Fruit fly (Drosophila melanogaster) whole organism, embryonic: ENCODE results near the gene erm.

Source experiments
- Ada2b ChIP-seq: fragments of 200-800 bp; sonication (Bioruptor generic); IDR thresholded peaks from 2 replicates; pipeline ENCODE4 v1.3.6; 2022; ENCODE audit warnings: missing biosample characterization, missing genetic modification characterization
- Adf1 ChIP-seq: fragments of 200-800 bp; sonication (Bioruptor generic); IDR thresholded peaks from 2 replicates; pipeline ENCODE4 v1.3.6; 2022; ENCODE audit warnings: missing biosample characterization, missing genetic modification characterization
- Aef1 ChIP-seq: fragments of 200-800 bp; sonication (Bioruptor generic); IDR thresholded peaks from 3 replicates; pipeline ENCODE4 v1.3.6; 2022; ENCODE audit warnings: missing biosample characterization, missing genetic modification characterization
- BtbVII ChIP-seq: fragments of 200-800 bp; sonication (Bioruptor generic); optimal IDR thresholded peaks from 3 replicates; lab custom pipeline; 2017; ENCODE audit warnings: missing biosample characterization, mild to moderate bottlenecking, missing genetic modification characterization
- CG10366 ChIP-seq: fragments of 200-800 bp; sonication (Bioruptor generic); IDR thresholded peaks from 2 replicates; pipeline ENCODE4 v1.3.6; 2022; ENCODE audit warnings: missing biosample characterization, missing genetic modification characterization
- CG11247 ChIP-seq: fragments of 200-800 bp; sonication (Bioruptor generic); IDR thresholded peaks from 2 replicates; pipeline ENCODE4 v1.3.6; 2022; ENCODE audit warnings: missing biosample characterization, missing genetic modification characterization
- CG12659 ChIP-seq: fragments of 200-800 bp; sonication (Bioruptor generic); optimal IDR thresholded peaks from 3 replicates; lab custom pipeline; 2017; ENCODE audit warnings: mild to moderate bottlenecking, missing biosample characterization, missing genetic modification reagents, missing genetic modification characterization
- CG13287 ChIP-seq: fragments of 200-800 bp; sonication (Bioruptor generic); IDR thresholded peaks from 2 replicates; pipeline ENCODE4 v1.3.6; 2022; ENCODE audit warnings: missing biosample characterization, missing genetic modification characterization; ENCODE audit not compliant: partially characterized antibody
- CG13775 ChIP-seq: fragments of 200-800 bp; sonication (Bioruptor generic); optimal IDR thresholded peaks from 3 replicates; lab custom pipeline; 2017; ENCODE audit warnings: missing biosample characterization, mild to moderate bottlenecking, missing genetic modification characterization
- CG14860 ChIP-seq: fragments of 200-800 bp; sonication (Bioruptor generic); IDR thresholded peaks from 3 replicates; pipeline ENCODE4 v1.3.6; 2022; ENCODE audit warnings: missing biosample characterization, missing genetic modification characterization; ENCODE audit not compliant: partially characterized antibody
- CG15269 ChIP-seq: fragments of 200-800 bp; sonication (Bioruptor generic); optimal IDR thresholded peaks from 2 replicates; lab custom pipeline; 2018; ENCODE audit warnings: missing biosample characterization, mild to moderate bottlenecking, missing genetic modification characterization, moderate library complexity
- CG17186 ChIP-seq: fragments of 200-800 bp; sonication (Bioruptor generic); optimal IDR thresholded peaks from 3 replicates; lab custom pipeline; 2017; ENCODE audit warnings: missing biosample characterization, missing genetic modification reagents, missing genetic modification characterization
- CG17385 ChIP-seq: fragments of 200-800 bp; sonication (Bioruptor generic); optimal IDR thresholded peaks from 3 replicates; lab custom pipeline; 2018; ENCODE audit warnings: missing biosample characterization, mild to moderate bottlenecking, missing genetic modification characterization
- CG17612 ChIP-seq: fragments of 200-800 bp; sonication (Bioruptor generic); IDR thresholded peaks from 2 replicates; pipeline ENCODE4 v1.3.6; 2022; ENCODE audit warnings: missing biosample characterization, missing genetic modification characterization
- CG18599 ChIP-seq: fragments of 200-800 bp; sonication (Bioruptor generic); optimal IDR thresholded peaks from 3 replicates; lab custom pipeline; 2017; ENCODE audit warnings: missing biosample characterization, missing genetic modification characterization, mild to moderate bottlenecking, moderate library complexity, missing genetic modification reagents
- CG2875 ChIP-seq: fragments of 200-800 bp; sonication (Bioruptor generic); optimal IDR thresholded peaks from 2 replicates; lab custom pipeline; 2017; ENCODE audit warnings: missing biosample characterization, mild to moderate bottlenecking, missing genetic modification characterization, missing genetic modification reagents
- CG42726 ChIP-seq: fragments of 200-800 bp; sonication (Bioruptor generic); IDR thresholded peaks from 2 replicates; pipeline ENCODE4 v1.3.6; 2022; ENCODE audit warnings: missing biosample characterization, missing genetic modification characterization; ENCODE audit not compliant: partially characterized antibody
- CG4424 ChIP-seq: fragments of 200-800 bp; sonication (Bioruptor generic); optimal IDR thresholded peaks from 3 replicates; lab custom pipeline; 2016; ENCODE audit warnings: missing biosample characterization, missing genetic modification characterization
- CG4730 ChIP-seq: fragments of 200-800 bp; sonication (Bioruptor generic); IDR thresholded peaks from 2 replicates; pipeline ENCODE4 v1.3.6; 2022; ENCODE audit warnings: missing biosample characterization, missing genetic modification characterization
- CG5180 ChIP-seq: fragments of 200-800 bp; sonication (Bioruptor generic); optimal IDR thresholded peaks from 3 replicates; lab custom pipeline; 2017; ENCODE audit warnings: missing biosample characterization, missing genetic modification characterization, mild to moderate bottlenecking, moderate library complexity, missing genetic modification reagents
- CG6854 ChIP-seq: fragments of 200-800 bp; sonication (Bioruptor generic); optimal IDR thresholded peaks from 3 replicates; lab custom pipeline; 2017; ENCODE audit warnings: missing biosample characterization, mild to moderate bottlenecking, missing genetic modification characterization
- CG7786 ChIP-seq: fragments of 200-800 bp; sonication (Bioruptor generic); optimal IDR thresholded peaks from 2 replicates; lab custom pipeline; 2016; ENCODE audit warnings: missing biosample characterization, missing genetic modification characterization
- Dp ChIP-seq: fragments of 200-800 bp; sonication (Bioruptor generic); optimal IDR thresholded peaks from 2 replicates; lab custom pipeline; 2018; ENCODE audit warnings: missing biosample characterization, mild to moderate bottlenecking, missing genetic modification characterization, moderate library complexity
- E2f2 ChIP-seq: fragments of 200-800 bp; sonication (Bioruptor generic); IDR thresholded peaks from 2 replicates; pipeline ENCODE4 v1.3.6; 2022; ENCODE audit warnings: missing biosample characterization, missing genetic modification characterization
- ERR ChIP-seq: fragments of 200-800 bp; sonication (Bioruptor generic); optimal IDR thresholded peaks from 2 replicates; lab custom pipeline; 2016; ENCODE audit warnings: missing biosample characterization, missing genetic modification characterization
- Fer3 ChIP-seq: fragments of 200-800 bp; sonication (Bioruptor generic); optimal IDR thresholded peaks from 2 replicates; lab custom pipeline; 2018; ENCODE audit warnings: missing biosample characterization, mild to moderate bottlenecking, missing genetic modification characterization, moderate library complexity
- Hr78 ChIP-seq, 2 experiments: fragments of 200-800 bp in 1 of 2; fragments of >200 bp in 1 of 2; sonication (Bioruptor generic) in 1 of 2; optimal IDR thresholded peaks; 2 replicates each; lab custom pipeline; 2017 to 2019; ENCODE audit warnings: missing biosample characterization in 2 of 2, missing genetic modification characterization in 2 of 2, mild to moderate bottlenecking in 1 of 2, moderate library complexity in 1 of 2
- Lim3 ChIP-seq: fragments of 200-800 bp; sonication (Bioruptor generic); IDR thresholded peaks from 2 replicates; pipeline ENCODE4 v1.3.6; 2022; ENCODE audit warnings: missing biosample characterization, missing genetic modification characterization
- NK7.1 ChIP-seq: fragments of 200-800 bp; sonication (Bioruptor generic); optimal IDR thresholded peaks from 3 replicates; lab custom pipeline; 2016; ENCODE audit warnings: missing biosample characterization, missing genetic modification characterization
- Usf ChIP-seq: fragments of 200-800 bp; sonication (Bioruptor generic); optimal IDR thresholded peaks from 2 replicates; lab custom pipeline; 2017; ENCODE audit warnings: missing genotype, missing biosample characterization, missing genetic modification characterization
- aop ChIP-seq: fragments of 200-800 bp; sonication (Bioruptor generic); IDR thresholded peaks from 2 replicates; pipeline ENCODE4 v1.3.6; 2022; ENCODE audit warnings: missing biosample characterization, missing genetic modification characterization
- caup ChIP-seq: fragments of 200-800 bp; sonication (Bioruptor generic); optimal IDR thresholded peaks from 3 replicates; lab custom pipeline; 2017; ENCODE audit warnings: missing biosample characterization, mild to moderate bottlenecking, missing genetic modification characterization, moderate library complexity; ENCODE audit not compliant: severe bottlenecking
- chm ChIP-seq: fragments of 200-800 bp; sonication (Bioruptor generic); IDR thresholded peaks from 2 replicates; pipeline ENCODE4 v1.3.6; 2022; ENCODE audit warnings: missing biosample characterization, missing genetic modification characterization
- hbn ChIP-seq: fragments of 200-800 bp; sonication (Bioruptor generic); IDR thresholded peaks from 2 replicates; pipeline ENCODE4 v1.3.6; 2022; ENCODE audit warnings: missing biosample characterization, missing genetic modification characterization; ENCODE audit not compliant: partially characterized antibody
- ind ChIP-seq: fragments of 200-800 bp; sonication (Bioruptor generic); optimal IDR thresholded peaks from 3 replicates; lab custom pipeline; 2016; ENCODE audit warnings: missing biosample characterization, missing genetic modification characterization
- lab ChIP-seq: fragments of 200-800 bp; sonication (Bioruptor generic); optimal IDR thresholded peaks from 3 replicates; lab custom pipeline; 2017; ENCODE audit warnings: missing biosample characterization, missing genetic modification characterization, mild to moderate bottlenecking, moderate library complexity, missing genetic modification reagents
- lmd ChIP-seq: fragments of 200-800 bp; sonication (Bioruptor generic); IDR thresholded peaks from 2 replicates; pipeline ENCODE4 v1.3.6; 2022; ENCODE audit warnings: missing biosample characterization, missing genetic modification characterization
- prd ChIP-seq, 3 experiments: fragments of >200 bp in 2 of 3; fragments of 200-800 bp in 1 of 3; sonication (Bioruptor generic) in 1 of 3; optimal IDR thresholded peaks in 2 of 3; IDR thresholded peaks in 1 of 3; 2 replicates in 2 of 3; 3 replicates in 1 of 3; pipeline versions ENCODE4 v1.3.6 to Lab custom; 2017 to 2022; ENCODE audit warnings: missing biosample characterization in 1 of 3, missing genetic modification characterization in 1 of 3
- pzg ChIP-seq: fragments of 200-800 bp; sonication (Bioruptor generic); optimal IDR thresholded peaks from 3 replicates; lab custom pipeline; 2018; ENCODE audit warnings: missing biosample characterization, mild to moderate bottlenecking, missing genetic modification characterization, moderate library complexity
- run ChIP-seq: fragments of 200-800 bp; sonication (Bioruptor generic); optimal IDR thresholded peaks from 3 replicates; lab custom pipeline; 2018; ENCODE audit warnings: missing biosample characterization, mild to moderate bottlenecking, missing genetic modification characterization
- sd ChIP-seq: fragments of 200-800 bp; sonication (Bioruptor generic); optimal IDR thresholded peaks from 3 replicates; lab custom pipeline; 2018; ENCODE audit warnings: missing biosample characterization, mild to moderate bottlenecking, missing genetic modification characterization, moderate library complexity
- slbo ChIP-seq: fragments of 200-800 bp; sonication (Bioruptor generic); IDR thresholded peaks from 2 replicates; pipeline ENCODE4 v1.3.6; 2022; ENCODE audit warnings: missing biosample characterization, missing genetic modification characterization
- vnd ChIP-seq: fragments of 200-800 bp; sonication (Bioruptor generic); IDR thresholded peaks from 3 replicates; pipeline ENCODE4 v1.3.6; 2022; ENCODE audit warnings: missing biosample characterization, missing genetic modification characterization; ENCODE audit not compliant: partially characterized antibody
- wek ChIP-seq: fragments of 200-800 bp; sonication (Bioruptor generic); optimal IDR thresholded peaks from 3 replicates; lab custom pipeline; 2018; ENCODE audit warnings: missing biosample characterization, mild to moderate bottlenecking, missing genetic modification characterization, moderate library complexity
- zfh2 ChIP-seq: fragments of 200-800 bp; sonication (Bioruptor generic); optimal IDR thresholded peaks from 2 replicates; lab custom pipeline; 2016; ENCODE audit warnings: missing biosample characterization, missing genetic modification characterization

Gene erm

dm6 chr2L:1987434-1988191 is 17.5 kb upstream of the erm start, which contains the start of gene Got2 (continued):
- TF ChIP-seq sd (tag; lab: Kevin White, UChicago) (no peak), CG17385 (GFP tag; lab: Kevin White, UChicago) (peak; percentile 21), wek (no peak), hbn (GFP tag; lab: Robert Waterston, UW) (peak; percentile 79), pzg (GFP tag; lab: Kevin White, UChicago) (peak; percentile 34), slbo (GFP tag; lab: Robert Waterston, UW) (peak; percentile 57), E2f2 (GFP tag; lab: Robert Waterston, UW) (0 out of 2 replicates have a peak, but pooled peaks have one; percentile 14), Dp (GFP tag; lab: Kevin White, UChicago) (peak; percentile 3), vnd (peak; percentile 78), aop (GFP tag; lab: Robert Waterston, UW) (0 out of 2 replicates have a peak, but pooled peaks have one; percentile 20), CG6854 (GFP tag; lab: Kevin White, UChicago) (peak; percentile 13), CG42726 (GFP tag; lab: Robert Waterston, UW) (peak; percentile 78), NK7.1 (GFP tag; lab: Kevin White, UChicago) (no peak), caup (GFP tag; lab: Kevin White, UChicago) (no peak), CG14860 (GFP tag; lab: Robert Waterston, UW) (peak; percentile 65), CG7786 (peak; percentile 8), prd (optimal IDR thresholded peaks at IDR 0.05; lab: Kevin White, UChicago) (no peak), prd (GFP tag; IDR thresholded peaks at IDR 0.05; lab: Robert Waterston, UW) (0 out of 3 replicates have a peak, but pooled peaks have one; percentile 32), lmd (GFP tag; lab: Robert Waterston, UW) (peak; percentile 25; the same call in 1 of the 2 replicates), CG18599 (GFP tag; lab: Kevin White, UChicago) (peak; percentile 43), CG15269 (peak; percentile 29), ERR (peak; percentile 92), CG13287 (GFP tag; lab: Robert Waterston, UW) (peak; percentile 93), chm (GFP tag; lab: Robert Waterston, UW) (no peak), CG5180 (GFP tag; lab: Kevin White, UChicago) (peak; percentile 95), zfh2 (peak; percentile 28), CG13775 (GFP tag; lab: Kevin White, UChicago) (peak; percentile 20), CG12659 (no peak), CG10366 (GFP tag; lab: Robert Waterston, UW) (peak; percentile 31; the same call in 1 of the 2 replicates), ind (GFP tag; lab: Kevin White, UChicago) (peak; percentile 16), lab (peak; percentile 34)

- TF ChIP-seq Lim3 (GFP tag; lab: Robert Waterston, UW) (no peak), CG17186 (no peak), CG11247 (peak; percentile 59), Fer3 (tag; lab: Kevin White, UChicago) (peak; percentile 38), CG4730 (GFP tag; lab: Robert Waterston, UW) (no peak), Ada2b (GFP tag; lab: Robert Waterston, UW) (peak; percentile 49; the same call in 1 of the 2 replicates), BtbVII (peak; percentile 37), Usf (GFP tag; lab: Kevin White, UChicago) (no peak), CG17612 (GFP tag; lab: Robert Waterston, UW) (no peak), CG4424 (GFP tag; lab: Kevin White, UChicago) (peak; percentile 1), Aef1 (peak; percentile 48; the same call in 2 of the 3 replicates), CG2875 (no peak), run (tag; lab: Kevin White, UChicago) (no peak), Hr78 (GFP tag; optimal IDR thresholded peaks at IDR 0.05; lab: Kevin White, UChicago) (peak in 1 of 2 experiments; percentile 94), Adf1 (GFP tag; lab: Robert Waterston, UW) (no peak)
Measured at dm6 chr2L:1986343-1987280, 16.4 kb upstream of the erm start.
